Fruit fly (Drosophila melanogaster): Measurements from ENCODE around the gene CG1529.

Gene CG1529

dm6 chrX:21044831-21045447 is 13.2 kb upstream of the CG1529 start, which contains the start of gene Cbs (continued):
- peak; percentile 65 for TF ChIP-seq sob (GFP tag; IDR thresholded peaks at IDR 0.05)
- peak; percentile 25; the same call in 2 of the 3 replicates for TF ChIP-seq croc (GFP tag; conservative IDR thresholded peaks at IDR 0.05)
- TF ChIP-seq CG6689 (GFP tag; IDR thresholded peaks at IDR 0.05): peak; percentile 75
- no peak for TF ChIP-seq CG34376 (GFP tag; optimal IDR thresholded peaks at IDR 0.05)
- TF ChIP-seq D19A (tag; optimal IDR thresholded peaks at IDR 0.05): peak; percentile 71
- TF ChIP-seq B-H2 (GFP tag; optimal IDR thresholded peaks at IDR 0.05): peak; percentile 51
- TF ChIP-seq chinmo (GFP tag; IDR thresholded peaks at IDR 0.05; ENCODE audit: partially characterized antibody): no peak; the same call in 3 of the 4 replicates
- TF ChIP-seq ind (GFP tag; optimal IDR thresholded peaks at IDR 0.05): peak; percentile 56
- peak; percentile 41 for TF ChIP-seq CG6765 (GFP tag; optimal IDR thresholded peaks at IDR 0.05)
- TF ChIP-seq CG2199 (GFP tag; IDR thresholded peaks at IDR 0.05): no peak
- peak; percentile 21 for TF ChIP-seq Antp (GFP tag; optimal IDR thresholded peaks at IDR 0.05)
- TF ChIP-seq CG10462 (GFP tag; optimal IDR thresholded peaks at IDR 0.05): peak; percentile 27
- TF ChIP-seq fd96Cb (tag; optimal IDR thresholded peaks at IDR 0.05): peak; percentile 32
- TF ChIP-seq Max (GFP tag; optimal IDR thresholded peaks at IDR 0.05): peak; percentile 38
- TF ChIP-seq Dek (tag; optimal IDR thresholded peaks at IDR 0.05): peak; percentile 65
- peak; percentile 43 for TF ChIP-seq Hr3 (GFP tag; optimal IDR thresholded peaks at IDR 0.05)
- peak; percentile 71 for TF ChIP-seq CG18599 (GFP tag; optimal IDR thresholded peaks at IDR 0.05)
- peak; percentile 75 for TF ChIP-seq CG3281 (GFP tag; optimal IDR thresholded peaks at IDR 0.05)
- TF ChIP-seq Ets65A (GFP tag): peak; percentile 29
- no peak for TF ChIP-seq mirr (GFP tag; optimal IDR thresholded peaks at IDR 0.05)
- no peak for TF ChIP-seq inv (GFP tag; IDR thresholded peaks at IDR 0.05; ENCODE audit: partially characterized antibody)
- TF ChIP-seq phol (tag; optimal IDR thresholded peaks at IDR 0.05): peak; percentile 50
- peak; percentile 53 for TF ChIP-seq CG30403 (GFP tag; optimal IDR thresholded peaks at IDR 0.05)
- peak; percentile 16 for TF ChIP-seq CG10274 (GFP tag; optimal IDR thresholded peaks at IDR 0.05)
- TF ChIP-seq sr (GFP tag; IDR thresholded peaks at IDR 0.05): peak; percentile 19; the same call in 1 of the 3 replicates
- TF ChIP-seq disco-r (GFP tag; optimal IDR thresholded peaks at IDR 0.05): no peak
- TF ChIP-seq HmgZ (tag; optimal IDR thresholded peaks at IDR 0.05): peak; percentile 44
- TF ChIP-seq Doc2 (GFP tag; IDR thresholded peaks at IDR 0.05): no peak
- no peak for TF ChIP-seq p53 (GFP tag; optimal IDR thresholded peaks at IDR 0.05)
- TF ChIP-seq NFAT (GFP tag; IDR thresholded peaks at IDR 0.05): peak; percentile 81
- peak; percentile 43 for TF ChIP-seq CG17359 (tag; optimal IDR thresholded peaks at IDR 0.05)
- 0 out of 3 replicates have a peak, but pooled peaks have one; percentile 23 for TF ChIP-seq CG6175 (GFP tag; IDR thresholded peaks at IDR 0.05)
- peak; percentile 37 for TF ChIP-seq CG13296 (GFP tag; optimal IDR thresholded peaks at IDR 0.05)
- peak; percentile 63 for TF ChIP-seq esg (GFP tag; conservative IDR thresholded peaks at IDR 0.05)
- no peak for TF ChIP-seq CG12236 (GFP tag; optimal IDR thresholded peaks at IDR 0.05)
- no peak for TF ChIP-seq Ets97D (GFP tag; optimal IDR thresholded peaks at IDR 0.05)
- peak; percentile 46; the same call in 1 of the 2 replicates for TF ChIP-seq CG4730 (GFP tag; IDR thresholded peaks at IDR 0.05)
- peak; percentile 1 for TF ChIP-seq CG2116 (GFP tag; optimal IDR thresholded peaks at IDR 0.05)
- TF ChIP-seq CG2678 (tag; optimal IDR thresholded peaks at IDR 0.05): peak; percentile 84
- TF ChIP-seq CG10209 (GFP tag; optimal IDR thresholded peaks at IDR 0.05): peak; percentile 66
- TF ChIP-seq CG14860 (GFP tag; IDR thresholded peaks at IDR 0.05; ENCODE audit: partially characterized antibody): peak; percentile 19; the same call in 1 of the 3 replicates
- peak; percentile 64 for TF ChIP-seq CG10366 (GFP tag; IDR thresholded peaks at IDR 0.05)
- peak; percentile 79 for TF ChIP-seq dmrt99B (tag; optimal IDR thresholded peaks at IDR 0.05)
- no peak for TF ChIP-seq CG33213 (GFP tag; optimal IDR thresholded peaks at IDR 0.05)
- 0 out of 3 replicates have a peak, but pooled peaks have one; percentile 51 for TF ChIP-seq CG3726 (GFP tag; IDR thresholded peaks at IDR 0.05)
- peak; percentile 53 for TF ChIP-seq CG12659 (GFP tag; optimal IDR thresholded peaks at IDR 0.05)
- no peak for TF ChIP-seq CG34224 (GFP tag; IDR thresholded peaks at IDR 0.05; ENCODE audit: partially characterized antibody)
- TF ChIP-seq Ptx1 (GFP tag; IDR thresholded peaks at IDR 0.05): peak; percentile 67
- TF ChIP-seq CG15073 (GFP tag; optimal IDR thresholded peaks at IDR 0.05): no peak

Data from whole organism, embryonic.